Worm (Caenorhabditis elegans) whole organism, L1 larva: ENCODE measurements around the gene grl-10.

Experiments used
- Y116A8C.19 ChIP-seq: sonication (generic microtip); optimal IDR thresholded peaks from 2 replicates; lab custom pipeline; 2016; ENCODE audit warnings: missing compliant biosample characterization, missing genetic modification characterization, borderline replicate concordance
- aha-1 ChIP-seq: fragments of 150-350 bp; optimal IDR thresholded peaks from 2 replicates; lab custom pipeline; 2014; ENCODE audit warnings: missing biosample characterization, missing genetic modification characterization
- ceh-82 ChIP-seq, 3 experiments: fragments of 150-350 bp in 1 of 3; sonication (generic microtip) in 2 of 3; optimal IDR thresholded peaks; 2 replicates each; lab custom pipeline; 2014 to 2017; ENCODE audit warnings: missing biosample characterization in 3 of 3, missing genetic modification characterization in 3 of 3
- ces-1 ChIP-seq: fragments of 150-350 bp; optimal IDR thresholded peaks from 2 replicates; lab custom pipeline; 2014; ENCODE audit warnings: missing biosample characterization, missing genetic modification reagents, missing genetic modification characterization
- dpl-1 ChIP-seq, 3 experiments: fragments of 150-350 bp in 2 of 3; sonication (generic microtip) in 1 of 3; optimal IDR thresholded peaks; 2 replicates each; lab custom pipeline; 2014 to 2017; ENCODE audit warnings: missing biosample characterization in 3 of 3, missing genetic modification characterization in 3 of 3, missing genetic modification reagents in 3 of 3
- elt-2 ChIP-seq: sonication (generic microtip); optimal IDR thresholded peaks from 2 replicates; lab custom pipeline; 2016; ENCODE audit warnings: missing genetic modification characterization, mild to moderate bottlenecking, inconsistent platforms, missing compliant biosample characterization, missing genetic modification reagents
- lin-13 ChIP-seq: fragments of 150-350 bp; optimal IDR thresholded peaks from 2 replicates; lab custom pipeline; 2014; ENCODE audit warnings: missing biosample characterization, missing genetic modification reagents, missing genetic modification characterization
- lir-3 ChIP-seq: sonication (generic microtip); optimal IDR thresholded peaks from 2 replicates; lab custom pipeline; 2016; ENCODE audit warnings: mild to moderate bottlenecking, missing genetic modification characterization, moderate library complexity, missing compliant biosample characterization; ENCODE audit not compliant: poor library complexity
- nhr-76 ChIP-seq: sonication (generic microtip); optimal IDR thresholded peaks from 2 replicates; lab custom pipeline; 2017; ENCODE audit warnings: missing biosample characterization, missing genetic modification characterization
- unc-62 ChIP-seq: fragments of 150-350 bp; optimal IDR thresholded peaks from 2 replicates; lab custom pipeline; 2014; ENCODE audit warnings: missing biosample characterization, missing genetic modification reagents, missing genetic modification characterization
- ztf-11 ChIP-seq, 2 experiments: sonication (generic microtip); optimal IDR thresholded peaks; 2 replicates each; lab custom pipeline; 2016 to 2017; ENCODE audit warnings: missing genetic modification characterization in 2 of 2, missing biosample characterization in 1 of 2, missing compliant biosample characterization in 1 of 2

ce11 chrV:7798079-7798478 lies 23.7 kb downstream of the grl-10 start, which contains the start of gene ZK742.7:
- no peak for TF ChIP-seq lir-3 (tag; lab: Kevin White, UChicago)
- no peak for TF ChIP-seq unc-62 (GFP tag; lab: Kevin White, UChicago)
- TF ChIP-seq ztf-11 (tag; optimal IDR thresholded peaks at IDR 0.05; lab: Kevin White, UChicago): no peak
- TF ChIP-seq ces-1: no peak
- TF ChIP-seq dpl-1 (GFP tag; optimal IDR thresholded peaks at IDR 0.05; lab: Kevin White, UChicago): no peak
- TF ChIP-seq Y116A8C.19 (tag; lab: Kevin White, UChicago): no peak
- no peak for TF ChIP-seq elt-2 (tag; lab: Kevin White, UChicago)
- no peak for TF ChIP-seq nhr-76
- TF ChIP-seq aha-1 (tag; lab: Kevin White, UChicago): no peak
- no peak for TF ChIP-seq lin-13 (GFP tag; lab: Kevin White, UChicago)
- TF ChIP-seq ceh-82 (tag; optimal IDR thresholded peaks at IDR 0.05; lab: Kevin White, UChicago): no peak
